Worm (Caenorhabditis elegans): ENCODE data around the gene eif-3.B.

eif-3.B gene

DNA sequence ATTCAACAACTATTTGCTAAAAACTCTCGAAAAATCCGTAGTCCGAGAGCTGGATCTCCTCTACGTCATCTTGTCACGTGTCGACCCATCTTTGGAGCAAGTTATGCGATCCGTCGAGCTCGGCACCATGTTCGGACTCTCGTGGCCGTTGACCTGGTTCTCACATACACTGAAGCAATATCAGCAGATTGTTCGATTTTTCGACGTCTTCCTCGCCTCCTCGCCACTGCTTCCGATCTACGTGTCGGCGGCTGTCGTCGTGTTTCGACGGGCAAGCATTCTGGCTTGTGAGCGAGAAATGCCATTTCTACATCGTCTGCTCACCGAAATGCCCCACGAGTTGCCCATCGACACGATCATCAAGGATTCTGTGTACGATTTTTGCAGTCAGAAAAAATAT lies 4.2 kb downstream of the eif-3.B start:
- no peak for TF ChIP-seq unc-62 (GFP tag; optimal IDR thresholded peaks at IDR 0.05)

- TF ChIP-seq unc-62 (GFP tag; optimal IDR thresholded peaks at IDR 0.05) = no peak
Measured at ce11 chrII:14801086-14801531, 5.9 kb downstream of the eif-3.B start.

- TF ChIP-seq unc-62 (GFP tag; optimal IDR thresholded peaks at IDR 0.05) = no peak
Measured at ce11 chrII:14804259-14804899, 9.2 kb downstream of the eif-3.B start, which contains the start of gene W01D2.3. W01D2.3 (minus strand) TSS chrII:14804309.

ce11 chrII:14805686-14806085 lies 10.5 kb downstream of the eif-3.B start, which contains the start of gene srt-11:
srt-11 (plus strand) TSS chrII:14805986.
- no peak for TF ChIP-seq unc-62 (GFP tag; optimal IDR thresholded peaks at IDR 0.05)

DNA sequence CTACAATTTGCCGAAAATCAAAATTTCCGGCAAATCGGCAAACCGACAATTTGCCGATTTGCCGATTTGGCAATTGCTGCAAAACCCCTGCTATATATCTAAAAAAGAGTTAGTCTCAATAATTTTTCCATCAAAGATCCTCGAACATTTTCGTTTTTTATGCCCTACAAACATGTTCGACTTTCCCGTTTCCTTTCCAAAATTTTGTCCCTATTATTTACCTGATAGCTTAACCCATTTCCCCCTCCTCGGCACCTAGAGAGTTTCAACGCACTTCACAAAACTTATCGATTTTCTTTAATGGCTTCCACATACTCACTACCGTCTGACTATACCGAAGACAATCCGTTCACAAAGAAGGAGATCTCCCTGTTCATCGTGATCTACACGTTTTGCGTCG lies 13.5 kb downstream of the eif-3.B start, which contains the start of gene W01D2.6:
Gene W01D2.6, plus strand, starts transcription at position 301 of the 400 bp plus-strand sequence.
- no peak for TF ChIP-seq unc-62 (GFP tag; optimal IDR thresholded peaks at IDR 0.05)

DNA sequence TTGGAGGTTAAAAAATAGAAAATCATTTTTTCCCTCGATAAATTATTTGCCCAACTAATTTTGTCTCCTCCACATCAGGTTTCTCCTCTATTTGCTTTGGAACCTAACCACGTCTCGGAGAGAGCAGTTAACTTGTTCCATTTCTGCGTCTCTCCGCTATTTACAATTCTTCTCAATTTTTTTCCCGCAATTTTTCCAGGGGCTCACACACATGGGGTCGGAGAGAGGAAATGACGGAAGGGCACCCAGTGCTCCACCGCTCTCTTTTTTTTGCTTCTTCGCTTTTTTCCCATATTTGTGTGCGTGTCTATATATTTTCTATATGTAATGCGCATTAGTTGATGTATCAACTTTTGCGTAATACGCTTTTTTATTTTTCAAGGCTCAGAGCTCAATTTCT lies 15.4 kb downstream of the eif-3.B start:
- no peak for TF ChIP-seq unc-62 (GFP tag; optimal IDR thresholded peaks at IDR 0.05)

ce11 chrII:14811472-14811871 lies 16.3 kb downstream of the eif-3.B start:
- TF ChIP-seq unc-62 (GFP tag; optimal IDR thresholded peaks at IDR 0.05) = no peak

ce11 chrII:14812231-14812630 lies 17.0 kb downstream of the eif-3.B start, which contains the start of gene osta-3:
osta-3 (plus strand) TSS chrII:14812531.
- no peak for TF ChIP-seq unc-62 (GFP tag; optimal IDR thresholded peaks at IDR 0.05)

DNA sequence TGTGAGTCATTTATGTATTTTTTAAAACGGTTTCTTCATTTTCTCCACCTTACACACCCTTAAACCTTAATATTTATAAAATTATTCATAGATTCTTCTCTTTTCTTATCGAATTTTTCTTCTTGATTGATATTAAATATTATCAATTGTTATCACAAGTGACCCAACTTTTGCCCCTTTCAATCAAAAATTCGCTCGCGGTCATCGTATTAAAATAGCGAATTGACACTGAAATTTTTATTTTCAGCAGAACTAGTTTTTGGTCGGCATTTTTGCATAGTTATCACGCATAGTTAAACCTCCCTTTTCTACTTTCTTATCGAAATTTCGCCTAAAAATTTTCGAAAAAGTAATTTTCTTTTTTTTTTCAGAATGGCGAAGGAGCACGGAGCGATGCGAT lies 17.5 kb downstream of the eif-3.B start:
- no peak for TF ChIP-seq unc-62 (GFP tag; optimal IDR thresholded peaks at IDR 0.05)

DNA sequence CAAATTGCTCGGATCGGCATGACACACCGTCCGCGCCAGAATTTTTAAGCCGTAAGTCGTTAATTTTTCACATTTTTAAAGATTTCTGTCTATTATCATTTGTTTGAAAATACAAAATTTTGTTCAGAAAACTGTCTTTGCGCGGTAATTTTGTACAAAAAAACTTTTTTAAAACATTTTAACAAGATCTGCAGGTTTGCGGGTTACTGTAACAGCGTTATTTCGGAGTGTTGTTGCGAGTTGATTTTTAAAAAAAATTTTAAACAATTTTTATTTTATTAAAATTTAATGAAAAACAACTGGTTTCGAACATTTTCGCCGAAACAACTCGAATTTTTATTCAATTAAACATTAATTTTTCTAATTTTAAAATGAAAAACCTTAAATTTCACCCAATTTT lies 17.9 kb downstream of the eif-3.B start:
- TF ChIP-seq unc-62 (GFP tag; optimal IDR thresholded peaks at IDR 0.05) = no peak

DNA sequence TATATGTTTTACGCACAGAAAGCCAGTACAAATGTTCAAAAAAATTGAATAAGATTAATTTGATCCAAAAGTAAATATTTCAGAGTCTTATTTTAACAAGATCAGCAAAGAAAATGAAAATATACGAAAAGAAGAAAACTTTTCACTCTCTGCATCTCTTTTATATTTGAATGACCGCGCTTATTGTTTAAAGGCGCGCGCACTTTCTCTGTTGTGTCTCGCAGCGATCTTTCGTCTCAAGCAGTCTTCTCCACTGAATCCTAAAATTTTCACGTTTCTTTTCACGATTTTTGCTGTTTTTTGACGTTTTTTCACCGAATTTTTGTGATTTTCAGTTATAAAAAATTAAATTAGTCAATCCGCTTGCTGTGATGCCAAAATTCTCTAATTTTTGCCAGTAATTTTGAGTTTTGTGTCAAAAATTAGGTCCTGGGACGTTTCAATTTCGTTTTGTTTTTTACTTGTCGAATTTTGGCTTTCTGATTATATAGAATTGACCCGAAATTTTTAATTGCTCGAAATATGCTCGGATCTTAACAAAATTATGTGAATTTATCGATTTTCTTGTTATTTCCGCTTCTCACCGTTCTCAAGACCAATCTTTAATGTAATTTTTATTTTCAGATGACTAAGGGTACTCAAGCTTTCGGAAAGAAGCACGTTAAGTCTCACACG lies 19.8 kb downstream of the eif-3.B start, which contains the start of gene W01D2.1:
Gene W01D2.1, plus strand, starts transcription at position 625 of the 675 bp plus-strand sequence.
- TF ChIP-seq unc-62 (GFP tag; optimal IDR thresholded peaks at IDR 0.05) = no peak

- TF ChIP-seq unc-62 (GFP tag; optimal IDR thresholded peaks at IDR 0.05) = no peak
Measured at ce11 chrII:14816086-14816485, 20.9 kb downstream of the eif-3.B start.

- no peak for TF ChIP-seq unc-62 (GFP tag; optimal IDR thresholded peaks at IDR 0.05)
Measured at ce11 chrII:14818376-14818775, 23.2 kb downstream of the eif-3.B start, which contains the start of gene nhr-61. nhr-61 (minus strand) TSS chrII:14818543.

DNA sequence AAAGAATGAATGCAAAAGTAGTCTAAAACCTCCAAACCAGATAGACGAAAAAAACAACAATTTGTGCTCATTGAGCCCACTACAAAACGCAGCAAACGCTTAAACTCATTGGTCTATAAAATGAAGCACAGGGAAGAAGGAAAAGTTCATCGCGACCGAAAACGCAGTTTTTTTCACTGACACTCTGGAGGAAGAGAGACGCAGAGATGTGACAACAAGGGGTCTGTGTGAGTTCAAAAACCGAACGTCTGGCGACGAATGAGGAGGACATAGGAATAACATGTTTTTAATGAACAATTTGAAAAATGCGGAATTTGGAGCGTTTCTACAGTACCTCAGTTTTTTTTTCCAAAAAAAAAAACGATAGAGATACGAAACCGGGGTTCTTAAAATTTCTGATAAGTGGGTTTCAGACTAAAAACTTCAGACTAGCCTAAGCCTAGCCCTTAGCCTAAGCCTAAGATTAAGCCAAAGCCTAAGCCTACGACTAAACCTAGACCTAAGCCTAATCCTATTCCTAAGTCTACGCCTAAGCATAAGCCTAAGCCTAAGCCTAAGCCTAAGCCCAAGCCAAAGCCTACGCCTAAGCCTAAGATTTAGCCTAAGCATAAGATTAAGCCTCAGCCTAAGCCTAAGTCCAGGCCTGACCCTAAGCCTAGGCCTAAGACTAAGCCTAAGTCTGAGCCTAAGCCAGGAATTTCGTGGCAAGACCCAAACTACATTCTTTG lies 24.2 kb downstream of the eif-3.B start:
- no peak for TF ChIP-seq unc-62 (GFP tag; optimal IDR thresholded peaks at IDR 0.05)

DNA sequence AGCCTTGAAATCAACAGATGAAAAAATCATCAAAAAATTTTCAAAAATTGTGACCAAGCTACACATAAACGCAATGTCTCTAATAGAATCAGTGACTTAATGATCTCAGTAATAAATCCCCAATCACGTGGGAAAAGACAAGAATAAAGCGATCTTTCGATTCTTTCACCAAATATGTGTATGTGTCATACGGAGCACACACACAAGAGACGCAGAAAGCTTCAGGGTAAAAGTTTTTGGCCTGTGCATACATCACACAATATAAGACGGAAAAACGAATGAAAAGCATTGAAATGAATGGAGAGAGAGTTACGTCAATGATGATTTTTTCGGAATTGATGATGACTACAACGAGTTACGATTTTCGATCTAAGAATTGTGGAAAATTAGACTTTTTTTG lies 25.3 kb downstream of the eif-3.B start:
- no peak for TF ChIP-seq unc-62 (GFP tag; optimal IDR thresholded peaks at IDR 0.05)

- no peak for TF ChIP-seq unc-62 (GFP tag; optimal IDR thresholded peaks at IDR 0.05)
Measured at ce11 chrII:14822419-14822818, 27.2 kb downstream of the eif-3.B start.

Data from whole organism, dauer.